Worm (Caenorhabditis elegans): ENCODE results near the gene brc-2.

- TF ChIP-seq ztf-11 (tag; optimal IDR thresholded peaks at IDR 0.05) (no peak), R02D3.7 (tag; optimal IDR thresholded peaks at IDR 0.05) (no peak), snpc-4 (tag; optimal IDR thresholded peaks at IDR 0.05) (no peak), lin-39 (tag; optimal IDR thresholded peaks at IDR 0.05) (no peak), unc-39 (tag; optimal IDR thresholded peaks at IDR 0.05) (no peak), ceh-16 (tag; optimal IDR thresholded peaks at IDR 0.05) (no peak), ama-1 (optimal IDR thresholded peaks at IDR 0.05) (no peak), zag-1 (tag; optimal IDR thresholded peaks at IDR 0.05) (no peak), unc-62 (GFP tag; optimal IDR thresholded peaks at IDR 0.05) (no peak), tbx-2 (tag; optimal IDR thresholded peaks at IDR 0.05) (no peak)
These were observed 45.5 kb downstream of the brc-2 start for ce11 chrIII:6857390-6857848.

All from whole organism, L3 larva.